Worm (Caenorhabditis elegans): ENCODE measurements around the gene sri-48.

- no peak for TF ChIP-seq skn-1 (tag; optimal IDR thresholded peaks at IDR 0.05)
- TF ChIP-seq unc-62 (GFP tag; optimal IDR thresholded peaks at IDR 0.05 in 1 of 2) = no peak
- TF ChIP-seq unc-62 (tag; optimal IDR thresholded peaks at IDR 0.05) = no peak
- TF ChIP-seq nhr-237 (tag; optimal IDR thresholded peaks at IDR 0.05) = no peak
- TF ChIP-seq tra-1 (GFP tag; IDR thresholded peaks at IDR 0.05) = no peak
- TF ChIP-seq ces-1 (GFP tag; optimal IDR thresholded peaks at IDR 0.05) = no peak
- no peak for TF ChIP-seq spr-3 (GFP tag; optimal IDR thresholded peaks at IDR 0.05)
- no peak for TF ChIP-seq ztf-11 (tag; optimal IDR thresholded peaks at IDR 0.05)
- no peak for TF ChIP-seq nhr-28 (tag; optimal IDR thresholded peaks at IDR 0.05)
- no peak for TF ChIP-seq aly-2 (tag; optimal IDR thresholded peaks at IDR 0.05)
- TF ChIP-seq dpl-1 (GFP tag; optimal IDR thresholded peaks at IDR 0.05) = no peak
- no peak for TF ChIP-seq Y75B8A.6 (GFP tag; IDR thresholded peaks at IDR 0.05)
- TF ChIP-seq nhr-76 (tag; optimal IDR thresholded peaks at IDR 0.05) = no peak
These were observed 7.5 kb upstream of the sri-48 start, which contains the start of gene sdz-35 for ce11 chrII:3208679-3209078.

Measured in whole organism, L4 larva.